Fruit fly (Drosophila melanogaster): ENCODE results near the gene Spg7.
A peak's percentile ranks its signal among the peaks of the same experiment; 100 is the strongest.

Spg7 gene

DNA sequence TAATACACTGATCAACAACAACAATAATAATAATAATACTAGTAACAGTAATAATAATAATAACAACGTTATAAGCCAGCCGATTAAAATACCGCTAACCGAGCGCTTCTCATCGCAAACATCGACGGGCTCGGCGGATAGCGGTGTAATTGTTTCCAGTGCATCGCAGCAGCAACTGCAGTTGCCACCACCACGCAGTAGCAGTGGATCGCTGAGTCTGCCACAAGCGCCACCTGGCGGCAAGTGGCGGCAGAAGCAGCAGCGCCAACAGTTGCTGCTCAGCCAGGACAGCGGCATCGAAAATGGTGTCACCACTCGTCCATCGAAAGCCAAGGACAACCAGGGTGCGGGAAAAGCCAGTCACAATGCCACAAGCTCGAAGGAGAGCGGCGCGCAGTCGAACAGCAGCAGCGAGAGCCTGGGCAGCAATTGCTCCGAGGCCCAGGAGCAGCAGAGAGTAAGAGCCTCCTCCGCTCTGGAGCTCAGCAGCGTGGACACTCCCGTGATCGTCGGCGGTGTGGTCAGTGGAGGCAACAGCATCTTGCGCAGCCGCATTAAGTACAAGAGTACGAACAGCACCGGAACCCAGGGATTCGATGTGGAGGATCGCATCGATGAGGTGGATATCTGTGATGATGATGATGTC is 38.5 kb downstream of the Spg7 start (continued):
- no peak for TF ChIP-seq CG18764 (GFP tag; optimal IDR thresholded peaks at IDR 0.05)
- TF ChIP-seq tx (GFP tag; optimal IDR thresholded peaks at IDR 0.05): no peak
- no peak for TF ChIP-seq CG32772 (GFP tag; IDR thresholded peaks at IDR 0.05)
- TF ChIP-seq onecut (GFP tag; IDR thresholded peaks at IDR 0.05): peak; percentile 37
- TF ChIP-seq Sox102F (GFP tag; optimal IDR thresholded peaks at IDR 0.05): no peak
- TF ChIP-seq p53 (GFP tag; optimal IDR thresholded peaks at IDR 0.05): no peak
- TF ChIP-seq h (optimal IDR thresholded peaks at IDR 0.05): peak; percentile 68
- TF ChIP-seq row (GFP tag; IDR thresholded peaks at IDR 0.05): 0 out of 3 replicates have a peak, but pooled peaks have one; percentile 19
- no peak for TF ChIP-seq CG6765 (GFP tag; optimal IDR thresholded peaks at IDR 0.05)
- no peak for TF ChIP-seq wor (GFP tag; IDR thresholded peaks at IDR 0.05)
- TF ChIP-seq unc-4 (GFP tag; IDR thresholded peaks at IDR 0.05; ENCODE audit: partially characterized antibody): no peak
- TF ChIP-seq zfh1 (GFP tag; IDR thresholded peaks at IDR 0.05): 0 out of 3 replicates have a peak, but pooled peaks have one; percentile 3
- TF ChIP-seq CG13424 (tag; optimal IDR thresholded peaks at IDR 0.05): no peak
- TF ChIP-seq CG11247 (GFP tag; IDR thresholded peaks at IDR 0.05): 0 out of 2 replicates have a peak, but pooled peaks have one; percentile 18
- no peak for TF ChIP-seq H2.0 (GFP tag; IDR thresholded peaks at IDR 0.05)
- no peak for TF ChIP-seq Elba2 (GFP tag; optimal IDR thresholded peaks at IDR 0.05)
- no peak for TF ChIP-seq CG30020 (tag; optimal IDR thresholded peaks at IDR 0.05)
- no peak for TF ChIP-seq Gug (GFP tag; IDR thresholded peaks at IDR 0.05)
- TF ChIP-seq lab (GFP tag; optimal IDR thresholded peaks at IDR 0.05): no peak
- TF ChIP-seq sim (GFP tag; IDR thresholded peaks at IDR 0.05): no peak
- TF ChIP-seq ATbp (GFP tag; optimal IDR thresholded peaks at IDR 0.05): peak; percentile 12
- TF ChIP-seq Hr3 (GFP tag; optimal IDR thresholded peaks at IDR 0.05): no peak
- no peak for TF ChIP-seq sr (GFP tag; IDR thresholded peaks at IDR 0.05)
- TF ChIP-seq CG4424 (GFP tag; optimal IDR thresholded peaks at IDR 0.05): no peak
- TF ChIP-seq ranshi (GFP tag; IDR thresholded peaks at IDR 0.05): no peak
- no peak for TF ChIP-seq CG11085 (GFP tag; IDR thresholded peaks at IDR 0.05)

DNA sequence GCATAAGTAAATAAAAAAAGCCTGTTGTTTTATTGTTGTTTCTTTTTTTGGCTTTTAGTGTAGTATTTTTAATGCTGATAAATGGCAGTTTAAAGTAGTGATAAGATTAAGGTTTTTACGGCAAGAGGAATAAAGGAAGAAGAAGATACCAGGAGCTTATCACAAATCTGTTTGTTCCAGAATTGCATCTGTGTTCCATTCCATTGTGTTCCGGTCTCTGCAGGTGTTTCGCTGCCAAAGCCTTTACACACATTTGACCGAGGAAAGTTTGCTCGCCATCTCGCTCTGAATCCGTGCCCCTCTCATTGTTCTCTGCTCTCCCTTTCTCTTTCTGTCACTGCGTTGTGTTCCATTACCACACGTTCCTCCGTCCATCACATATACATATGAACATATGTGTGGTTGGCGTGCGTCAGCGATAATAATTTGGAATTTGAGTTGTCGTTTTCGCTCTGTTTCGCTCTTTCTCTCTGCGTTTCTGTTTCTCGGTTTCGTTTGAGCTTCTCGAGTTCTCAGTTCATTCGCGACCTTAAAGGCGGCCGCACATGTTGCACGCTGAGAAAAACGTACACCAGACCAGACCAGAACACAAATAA is 39.7 kb downstream of the Spg7 start:
- TF ChIP-seq CG4404 (GFP tag; IDR thresholded peaks at IDR 0.05): no peak
- TF ChIP-seq p53 (GFP tag; optimal IDR thresholded peaks at IDR 0.05): no peak
- no peak for TF ChIP-seq CG15696 (tag; optimal IDR thresholded peaks at IDR 0.05)
- TF ChIP-seq Blimp-1 (GFP tag; optimal IDR thresholded peaks at IDR 0.05): peak; percentile 45
- TF ChIP-seq dpn (GFP tag; optimal IDR thresholded peaks at IDR 0.05): no peak
- no peak for TF ChIP-seq CG4617 (GFP tag; optimal IDR thresholded peaks at IDR 0.05; ENCODE audit: borderline replicate concordance)
- TF ChIP-seq dati (GFP tag; IDR thresholded peaks at IDR 0.05): no peak
- peak; percentile 38 for TF ChIP-seq PHDP (tag; optimal IDR thresholded peaks at IDR 0.05)
- peak; percentile 36 for TF ChIP-seq cwo (GFP tag; optimal IDR thresholded peaks at IDR 0.05)
- TF ChIP-seq pfk (GFP tag; optimal IDR thresholded peaks at IDR 0.05): peak; percentile 98
- no peak for TF ChIP-seq CG10147 (GFP tag; optimal IDR thresholded peaks at IDR 0.05)
- TF ChIP-seq ranshi (GFP tag; IDR thresholded peaks at IDR 0.05): no peak
- TF ChIP-seq dan (GFP tag; IDR thresholded peaks at IDR 0.05): no peak
- TF ChIP-seq sens (GFP tag): peak; percentile 81
- peak; percentile 39 for TF ChIP-seq CG18599 (GFP tag; optimal IDR thresholded peaks at IDR 0.05)
- no peak for TF ChIP-seq Fer3 (tag; optimal IDR thresholded peaks at IDR 0.05)
- TF ChIP-seq CG14441 (GFP tag; IDR thresholded peaks at IDR 0.05): no peak
- TF ChIP-seq ssp (GFP tag; IDR thresholded peaks at IDR 0.05): no peak
- no peak for TF ChIP-seq trh (GFP tag; optimal IDR thresholded peaks at IDR 0.05)
- no peak for TF ChIP-seq zfh2 (GFP tag; optimal IDR thresholded peaks at IDR 0.05)
- TF ChIP-seq CG15514 (GFP tag; optimal IDR thresholded peaks at IDR 0.05): peak; percentile 9
- TF ChIP-seq D (optimal IDR thresholded peaks at IDR 0.05): no peak
- TF ChIP-seq D (GFP tag; optimal IDR thresholded peaks at IDR 0.05): no peak
- peak; percentile 71 for TF ChIP-seq nom (GFP tag; optimal IDR thresholded peaks at IDR 0.05)
- peak; percentile 29 for TF ChIP-seq Med (GFP tag)
- TF ChIP-seq ems (GFP tag; optimal IDR thresholded peaks at IDR 0.05): no peak

Data from whole organism, embryonic.